Worm (Caenorhabditis elegans): ENCODE measurements around the gene R02D5.9.
"Not testable (repeated sequence)": the region's sequence is repeated elsewhere in the genome, so short reads cannot be mapped to it uniquely, and the experiment has no call there.

Gene R02D5.9

ce11 chrV:14495493-14495892 is 15.4 kb downstream of the R02D5.9 start:
- TF ChIP-seq unc-62 (GFP tag; optimal IDR thresholded peaks at IDR 0.05) = no peak

DNA sequence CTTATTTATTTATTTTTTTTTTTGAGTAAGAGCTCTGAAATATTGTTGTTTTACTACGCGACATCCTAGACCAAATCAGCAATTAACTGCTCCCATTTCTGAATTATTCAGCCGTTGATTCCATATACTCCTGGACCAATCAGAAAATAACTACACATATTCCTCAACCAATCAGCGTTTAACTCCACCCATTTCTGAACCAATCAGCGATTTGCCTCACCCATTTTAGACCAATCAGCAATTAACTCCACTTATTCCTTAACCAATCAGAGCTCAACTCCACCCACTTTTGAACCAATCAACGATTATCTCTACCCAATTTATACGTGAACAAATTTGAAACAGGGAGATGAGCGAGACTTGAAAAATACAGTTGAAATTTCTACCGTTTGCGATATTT is 17.3 kb downstream of the R02D5.9 start:
- no peak for TF ChIP-seq unc-62 (GFP tag; optimal IDR thresholded peaks at IDR 0.05)

DNA sequence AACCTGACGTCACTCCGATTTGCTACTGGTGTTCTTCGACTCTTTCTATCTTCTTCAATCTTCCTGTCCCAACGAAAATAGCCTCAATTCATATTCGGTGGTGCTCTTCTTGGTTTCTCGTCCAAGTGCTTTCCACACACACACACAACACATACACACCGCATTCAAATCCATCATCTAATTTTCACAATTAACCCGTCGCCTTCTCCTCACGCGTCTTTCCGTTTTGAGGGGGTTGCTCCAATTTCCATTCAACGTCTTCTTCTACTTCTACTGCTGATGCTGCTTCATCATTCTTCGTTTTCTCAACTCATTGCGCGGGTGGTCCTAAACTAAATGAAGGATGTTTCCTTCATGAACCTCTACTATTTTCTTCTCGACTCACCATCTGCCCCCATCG is 19.8 kb downstream of the R02D5.9 start:
- TF ChIP-seq unc-62 (GFP tag; optimal IDR thresholded peaks at IDR 0.05) = no peak

DNA sequence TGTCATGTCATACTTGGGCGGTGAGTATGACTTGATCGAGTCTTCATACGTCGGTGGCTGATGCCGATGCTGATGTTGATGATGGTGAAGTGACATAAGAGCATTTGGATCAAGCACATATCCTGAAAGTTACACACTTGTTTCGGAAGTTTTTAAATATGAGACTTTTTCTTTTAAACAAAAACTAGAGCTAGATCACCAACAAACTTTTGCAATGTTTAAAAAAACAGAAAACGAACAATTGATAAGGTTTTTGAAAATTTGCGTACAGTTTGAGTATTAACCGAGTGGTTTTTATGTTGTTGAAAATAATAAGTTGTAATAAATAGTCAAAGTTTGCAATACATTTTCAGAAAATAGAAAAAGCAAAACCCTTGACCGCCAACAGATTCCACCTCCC is 26.3 kb downstream of the R02D5.9 start, which contains the start of gene R02D5.4:
TSS of gene R02D5.4 (minus strand) at position 101 of the 400 bp plus-strand sequence.
- TF ChIP-seq unc-62 (GFP tag; optimal IDR thresholded peaks at IDR 0.05) = no peak

DNA sequence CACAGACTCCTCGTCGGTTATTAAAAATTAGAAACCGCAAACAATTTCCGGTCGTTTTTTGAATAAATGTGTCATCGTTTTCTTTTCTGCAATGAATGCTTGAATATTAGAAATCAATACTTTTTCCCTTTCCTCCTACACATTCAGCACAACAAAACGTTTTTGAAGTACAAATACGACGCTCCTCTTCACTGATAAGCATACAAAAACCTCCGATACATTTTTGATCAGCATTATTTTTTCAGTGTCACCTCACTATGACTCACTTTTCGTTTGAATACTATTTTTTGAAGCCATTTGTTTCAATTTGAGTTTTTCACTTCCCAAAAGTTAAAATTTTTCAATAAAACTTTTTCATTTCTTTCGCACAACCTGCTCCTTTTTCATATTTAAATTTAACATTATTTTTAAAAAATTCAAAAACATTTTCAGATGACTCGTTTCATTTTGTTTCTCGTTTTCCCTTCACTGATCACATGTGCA is 28.2 kb downstream of the R02D5.9 start, which contains the start of gene R02D5.3:
TSS of gene R02D5.3 (plus strand) at position 433 of the 483 bp plus-strand sequence.
- no peak for TF ChIP-seq unc-62 (GFP tag; optimal IDR thresholded peaks at IDR 0.05)

ce11 chrV:14481987-14482386 is 28.9 kb downstream of the R02D5.9 start, which contains the start of gene R02D5.10:
Gene R02D5.10, plus strand, starts transcription at chrV:14482287.
- no peak for TF ChIP-seq unc-62 (GFP tag; optimal IDR thresholded peaks at IDR 0.05)

DNA sequence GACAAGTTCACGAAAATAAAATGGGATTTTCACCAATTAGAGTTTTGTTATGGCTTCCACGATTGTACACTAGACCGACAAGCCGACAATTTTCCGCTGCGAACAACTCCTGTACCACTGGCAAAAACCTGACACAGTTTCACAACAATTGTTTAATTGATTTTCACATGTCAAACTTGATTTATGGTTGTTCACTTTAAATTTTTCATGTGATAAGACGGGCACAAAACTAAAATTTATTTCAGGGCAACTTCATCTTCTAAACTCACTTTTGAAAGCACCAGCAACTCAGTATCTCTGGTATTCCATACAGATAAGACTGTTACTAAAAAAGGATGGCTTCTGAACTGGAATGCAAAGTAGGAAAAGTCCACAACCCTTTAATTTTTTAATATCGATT is 29.5 kb downstream of the R02D5.9 start, which contains the start of gene R02D5.7:
TSS of gene R02D5.7 (minus strand) at position 101 of the 400 bp plus-strand sequence.
- TF ChIP-seq unc-62 (GFP tag; optimal IDR thresholded peaks at IDR 0.05) = no peak

- no peak for TF ChIP-seq unc-62 (GFP tag; optimal IDR thresholded peaks at IDR 0.05)
Measured at ce11 chrV:14480533-14480932, 30.4 kb downstream of the R02D5.9 start.

DNA sequence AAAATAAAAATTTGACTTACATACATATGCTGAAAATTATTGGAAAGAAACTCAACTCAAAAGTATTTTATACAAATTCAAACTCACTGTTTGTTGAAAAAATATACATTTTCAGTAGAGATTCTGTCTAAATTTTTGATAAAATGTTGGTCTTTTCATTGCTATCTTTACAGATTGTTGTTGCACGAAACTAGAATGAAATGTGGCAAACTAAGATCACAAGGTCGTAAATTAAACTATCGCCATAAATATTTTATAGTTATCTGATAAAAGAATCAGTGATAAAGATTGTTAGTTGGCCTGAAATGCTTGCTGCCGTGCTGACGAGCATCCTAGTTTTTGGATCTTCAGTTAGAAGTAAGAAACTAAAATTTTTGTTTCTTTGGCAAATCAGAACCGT is 31.9 kb downstream of the R02D5.9 start, which contains the start of gene clec-55:
TSS of gene clec-55 (plus strand) at position 301 of the 400 bp plus-strand sequence.
- TF ChIP-seq unc-62 (GFP tag; optimal IDR thresholded peaks at IDR 0.05) = no peak

DNA sequence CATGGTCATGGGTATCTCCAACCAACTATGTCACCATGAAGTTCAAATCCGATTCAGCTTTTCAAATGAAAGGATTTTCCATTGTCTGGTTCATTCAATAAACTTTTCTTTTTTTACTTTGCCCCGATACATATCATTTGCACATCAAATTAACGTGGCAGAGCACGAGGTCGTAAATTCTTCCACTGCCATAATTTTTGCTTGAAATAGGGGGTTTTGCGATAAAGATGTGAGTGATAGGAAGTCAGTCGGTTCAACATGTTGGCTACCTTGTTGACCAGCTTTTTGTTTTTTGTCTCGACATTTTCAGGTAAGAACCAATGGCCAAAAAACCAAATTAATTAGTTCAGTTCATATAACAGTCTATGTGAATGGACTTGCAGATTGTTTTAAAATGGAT is 34.2 kb downstream of the R02D5.9 start, which contains the start of gene clec-54:
TSS of gene clec-54 (plus strand) at position 224 of the 400 bp plus-strand sequence.
- no peak for TF ChIP-seq unc-62 (GFP tag; optimal IDR thresholded peaks at IDR 0.05)

ce11 chrV:14474099-14474498 is 36.8 kb downstream of the R02D5.9 start, which contains the start of gene clec-56:
Gene clec-56, plus strand, starts transcription at chrV:14474399.
- TF ChIP-seq unc-62 (GFP tag; optimal IDR thresholded peaks at IDR 0.05) = no peak

DNA sequence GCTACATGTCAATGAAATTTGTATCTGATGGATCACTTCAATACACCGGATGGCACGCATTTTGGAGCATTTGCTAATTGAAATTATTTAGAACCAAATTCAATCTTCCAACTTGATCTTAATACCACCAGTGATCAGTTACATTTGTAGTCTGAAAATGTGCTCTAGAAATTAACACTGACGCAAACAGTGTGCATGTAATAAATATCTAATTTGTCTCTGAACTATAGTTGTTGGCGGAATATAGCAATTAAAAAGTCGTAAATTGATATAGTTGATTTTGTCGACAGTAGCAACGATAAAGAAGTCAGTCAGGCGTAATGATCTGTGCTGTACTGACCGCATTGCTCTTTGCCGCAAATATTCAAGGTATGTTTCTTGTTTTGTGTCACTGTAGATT is 38.7 kb downstream of the R02D5.9 start, which contains the start of gene clec-227:
TSS of gene clec-227 (plus strand) at position 301 of the 400 bp plus-strand sequence.
- TF ChIP-seq unc-62 (GFP tag; optimal IDR thresholded peaks at IDR 0.05) = no peak

DNA sequence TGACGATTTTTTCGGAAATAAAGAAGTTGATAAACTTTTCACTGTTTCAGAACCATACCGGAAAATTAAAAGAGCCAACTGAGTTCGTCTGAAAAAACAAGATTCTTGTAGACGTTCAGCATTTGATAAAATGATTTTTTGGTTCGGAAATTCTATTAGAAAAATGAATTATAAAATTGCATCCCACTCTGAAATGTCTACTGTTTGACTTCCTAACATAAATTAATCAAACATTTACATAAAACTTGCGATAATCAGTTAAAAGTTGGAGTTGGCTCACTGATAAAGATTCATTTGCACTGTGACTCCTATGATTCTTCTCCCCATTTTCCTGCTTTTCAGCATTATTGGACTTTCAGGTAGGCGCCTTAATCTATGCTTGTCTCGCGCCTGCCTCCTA is 42.0 kb downstream of the R02D5.9 start, which contains the start of gene clec-57:
TSS of gene clec-57 (plus strand) at position 301 of the 400 bp plus-strand sequence.
- TF ChIP-seq unc-62 (GFP tag; optimal IDR thresholded peaks at IDR 0.05) = no peak

- TF ChIP-seq unc-62 (GFP tag; optimal IDR thresholded peaks at IDR 0.05) = no peak
Measured at ce11 chrV:14468196-14468874, 42.6 kb downstream of the R02D5.9 start, which contains the start of gene srz-97. Gene srz-97, minus strand, starts transcription at chrV:14468246.

ce11 chrV:14464368-14464767 is 46.6 kb downstream of the R02D5.9 start, which contains the start of gene F08H9.4:
Gene F08H9.4, minus strand, starts transcription at chrV:14464428.
- no peak for TF ChIP-seq unc-62 (GFP tag; optimal IDR thresholded peaks at IDR 0.05)

DNA sequence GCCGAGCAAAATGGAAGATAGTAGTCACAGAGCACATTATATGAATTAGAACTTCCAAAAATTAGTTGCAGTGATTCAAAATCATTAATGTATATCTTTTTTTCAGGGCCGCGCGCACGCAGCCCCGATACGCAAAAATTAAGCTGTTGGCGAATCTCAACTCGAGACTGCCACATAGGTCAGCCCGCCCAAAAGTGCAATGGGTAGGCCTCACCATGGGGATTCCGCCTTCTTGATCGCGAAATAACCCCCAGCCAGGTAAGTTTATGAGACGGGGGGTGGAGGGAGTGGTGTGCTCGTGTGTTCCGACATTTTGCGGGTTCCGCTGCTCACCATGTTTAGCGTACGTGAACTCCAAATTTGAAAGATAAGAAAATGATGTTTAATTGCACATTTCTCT is 47.8 kb downstream of the R02D5.9 start, which contains the start of gene F08H9.3:
TSS of gene F08H9.3 (minus strand) at position 252 of the 400 bp plus-strand sequence.
- not testable (repeated sequence) for TF ChIP-seq unc-62 (GFP tag; optimal IDR thresholded peaks at IDR 0.05)

ce11 chrV:14462653-14463052 is 48.3 kb downstream of the R02D5.9 start:
- TF ChIP-seq unc-62 (GFP tag; optimal IDR thresholded peaks at IDR 0.05) = no peak

Data from whole organism, dauer.